Fruit fly (Drosophila melanogaster) whole organism, prepupa: ENCODE results near the gene tara.
A peak's percentile ranks its signal among the peaks of the same experiment; 100 is the strongest.

Experiments used
- CG10631 ChIP-seq: fragments of 200-800 bp; sonication (Bioruptor generic); optimal IDR thresholded peaks from 2 replicates; lab custom pipeline; 2016; ENCODE audit warnings: missing biosample characterization, missing genetic modification characterization
- CG11294 ChIP-seq: fragments of 200-800 bp; sonication (Bioruptor generic); IDR thresholded peaks from 2 replicates; pipeline ENCODE4 v1.3.6; 2022; ENCODE audit warnings: missing biosample characterization, missing genetic modification characterization
- CG11762 ChIP-seq: fragments of 200-800 bp; sonication (Bioruptor generic); optimal IDR thresholded peaks from 3 replicates; lab custom pipeline; 2016; ENCODE audit warnings: missing biosample characterization, missing genetic modification characterization; ENCODE audit not compliant: insufficient read depth
- CG15336 ChIP-seq: fragments of 200-800 bp; sonication (Bioruptor generic); IDR thresholded peaks from 2 replicates; pipeline ENCODE4 v1.3.6; 2022; ENCODE audit warnings: missing biosample characterization, missing genetic modification characterization
- CG1621 ChIP-seq: fragments of 200-800 bp; sonication (Bioruptor generic); optimal IDR thresholded peaks from 3 replicates; lab custom pipeline; 2018; ENCODE audit warnings: missing biosample characterization, mild to moderate bottlenecking, missing genetic modification characterization
- CG32006 ChIP-seq: fragments of 200-800 bp; sonication (Bioruptor generic); optimal IDR thresholded peaks from 3 replicates; lab custom pipeline; 2017; ENCODE audit warnings: missing biosample characterization, mild to moderate bottlenecking, missing genetic modification characterization
- CG34406 ChIP-seq: fragments of 200-800 bp; sonication (Bioruptor generic); optimal IDR thresholded peaks from 3 replicates; lab custom pipeline; 2016; ENCODE audit warnings: missing biosample characterization, missing genetic modification characterization
- CG3919 ChIP-seq: fragments of 200-800 bp; sonication (Bioruptor generic); optimal IDR thresholded peaks from 3 replicates; lab custom pipeline; 2016; ENCODE audit warnings: missing biosample characterization, missing genetic modification characterization
- CG4318 ChIP-seq: fragments of 200-800 bp; sonication (Bioruptor generic); optimal IDR thresholded peaks from 3 replicates; lab custom pipeline; 2017; ENCODE audit warnings: missing biosample characterization, mild to moderate bottlenecking, missing genetic modification characterization
- CG6163 ChIP-seq: fragments of 200-800 bp; sonication (Bioruptor generic); IDR thresholded peaks from 3 replicates; pipeline ENCODE4 v1.3.6; 2022; ENCODE audit warnings: missing biosample characterization, missing genetic modification characterization
- CG6276 ChIP-seq: fragments of 200-800 bp; sonication (Bioruptor generic); optimal IDR thresholded peaks from 2 replicates; lab custom pipeline; 2017; ENCODE audit warnings: missing biosample characterization, mild to moderate bottlenecking, missing genetic modification characterization
- CG6792 ChIP-seq: fragments of 200-800 bp; sonication (Bioruptor generic); optimal IDR thresholded peaks from 3 replicates; lab custom pipeline; 2016; ENCODE audit warnings: missing biosample characterization, missing genetic modification characterization
- CG6808 ChIP-seq: fragments of 200-800 bp; sonication (Bioruptor generic); optimal IDR thresholded peaks from 3 replicates; lab custom pipeline; 2017; ENCODE audit warnings: missing biosample characterization, missing genetic modification characterization, mild to moderate bottlenecking, moderate library complexity, missing genetic modification reagents
- CG6854 ChIP-seq: fragments of 200-800 bp; sonication (Bioruptor generic); optimal IDR thresholded peaks from 2 replicates; lab custom pipeline; 2017; ENCODE audit warnings: missing biosample characterization, mild to moderate bottlenecking, missing genetic modification characterization
- CG8319 ChIP-seq: fragments of 200-800 bp; sonication (Bioruptor generic); optimal IDR thresholded peaks from 3 replicates; lab custom pipeline; 2016; ENCODE audit warnings: missing biosample characterization, missing genetic modification characterization
- CG8632 ChIP-seq: fragments of 200-800 bp; sonication (Bioruptor generic); optimal IDR thresholded peaks from 3 replicates; lab custom pipeline; 2016; ENCODE audit warnings: missing biosample characterization, missing genetic modification characterization
- CG9139 ChIP-seq: fragments of 200-800 bp; sonication (Bioruptor generic); optimal IDR thresholded peaks from 3 replicates; lab custom pipeline; 2017; ENCODE audit warnings: missing biosample characterization, mild to moderate bottlenecking, missing genetic modification characterization
- Eip78C ChIP-seq: fragments of 200-800 bp; sonication (Bioruptor generic); peaks from one replicate; lab custom pipeline; 2016; ENCODE audit warnings: missing biosample characterization, missing genetic modification characterization
- Eip93F ChIP-seq: fragments of 200-800 bp; sonication (Bioruptor generic); optimal IDR thresholded peaks from 2 replicates; lab custom pipeline; 2016; ENCODE audit warnings: missing biosample characterization, mild to moderate bottlenecking, missing genetic modification characterization
- Gug ChIP-seq: fragments of 200-800 bp; sonication (Bioruptor generic); IDR thresholded peaks from 2 replicates; pipeline ENCODE4 v1.3.6; 2022; ENCODE audit warnings: missing biosample characterization, missing genetic modification characterization
- Hr38 ChIP-seq: sonication (Bioruptor generic); optimal IDR thresholded peaks from 2 replicates; lab custom pipeline; 2016; ENCODE audit warnings: missing biosample characterization, missing genetic modification characterization
- Hr39 ChIP-seq: fragments of 200-800 bp; sonication (Bioruptor generic); optimal IDR thresholded peaks from 2 replicates; lab custom pipeline; 2016; ENCODE audit warnings: missing biosample characterization, missing genetic modification characterization
- Hr4 ChIP-seq: fragments of 200-800 bp; sonication (Bioruptor generic); optimal IDR thresholded peaks from 3 replicates; lab custom pipeline; 2016; ENCODE audit warnings: missing biosample characterization, missing genetic modification characterization
- Lpt ChIP-seq: fragments of 200-800 bp; sonication (Bioruptor generic); optimal IDR thresholded peaks from 3 replicates; lab custom pipeline; 2016; ENCODE audit warnings: missing biosample characterization, missing genetic modification characterization
- Met ChIP-seq: fragments of 200-800 bp; sonication (Bioruptor generic); optimal IDR thresholded peaks from 3 replicates; lab custom pipeline; 2016; ENCODE audit warnings: missing biosample characterization, missing genetic modification characterization
- OdsH ChIP-seq: fragments of 200-800 bp; sonication (Bioruptor generic); optimal IDR thresholded peaks from 3 replicates; lab custom pipeline; 2016; ENCODE audit warnings: missing biosample characterization, missing genetic modification characterization
- Smox ChIP-seq: fragments of 200-800 bp; sonication (Bioruptor generic); optimal IDR thresholded peaks from 3 replicates; lab custom pipeline; 2016; ENCODE audit warnings: missing biosample characterization, missing genetic modification characterization
- Sox102F ChIP-seq: fragments of 200-800 bp; sonication (Bioruptor generic); optimal IDR thresholded peaks from 2 replicates; lab custom pipeline; 2016; ENCODE audit warnings: missing biosample characterization, mild to moderate bottlenecking, missing genetic modification characterization
- Sox15 ChIP-seq: fragments of 200-800 bp; sonication (Bioruptor generic); optimal IDR thresholded peaks from 3 replicates; lab custom pipeline; 2016; ENCODE audit warnings: missing biosample characterization, missing genetic modification characterization
- acj6 ChIP-seq: fragments of 200-800 bp; sonication (Bioruptor generic); optimal IDR thresholded peaks from 3 replicates; lab custom pipeline; 2016; ENCODE audit warnings: missing biosample characterization, missing genetic modification characterization
- cyc ChIP-seq: fragments of 200-800 bp; sonication (Bioruptor generic); optimal IDR thresholded peaks from 3 replicates; lab custom pipeline; 2016; ENCODE audit warnings: missing biosample characterization, missing genetic modification characterization
- dsx ChIP-seq: fragments of 200-800 bp; optimal IDR thresholded peaks from 3 replicates; lab custom pipeline; 2019; ENCODE audit warnings: missing biosample characterization, mild to moderate bottlenecking, missing genetic modification characterization, moderate library complexity; ENCODE audit not compliant: poor library complexity, severe bottlenecking
- eg ChIP-seq: fragments of 200-800 bp; sonication (Bioruptor generic); IDR thresholded peaks from 3 replicates; pipeline ENCODE4 v1.3.6; 2022; ENCODE audit warnings: missing biosample characterization, missing genetic modification characterization
- fd59A ChIP-seq: fragments of 200-800 bp; sonication (Bioruptor generic); optimal IDR thresholded peaks from 2 replicates; lab custom pipeline; 2017; ENCODE audit warnings: missing biosample characterization, mild to moderate bottlenecking, missing genetic modification characterization, missing genetic modification reagents
- fkh ChIP-seq: fragments of 200-800 bp; sonication (Bioruptor generic); optimal IDR thresholded peaks from 3 replicates; lab custom pipeline; 2017; ENCODE audit warnings: missing biosample characterization, mild to moderate bottlenecking, missing genetic modification characterization, moderate library complexity
- lz ChIP-seq: fragments of 200-800 bp; sonication (Bioruptor generic); optimal IDR thresholded peaks from 3 replicates; lab custom pipeline; 2016; ENCODE audit warnings: missing biosample characterization, missing genetic modification characterization
- net ChIP-seq: fragments of 200-800 bp; sonication (Bioruptor generic); optimal IDR thresholded peaks from 3 replicates; lab custom pipeline; 2016; ENCODE audit warnings: missing biosample characterization, missing genetic modification characterization
- pdm3 ChIP-seq: fragments of 200-800 bp; sonication (Bioruptor generic); optimal IDR thresholded peaks from 3 replicates; lab custom pipeline; 2016; ENCODE audit warnings: missing biosample characterization, missing genetic modification characterization
- salr ChIP-seq, 2 experiments: fragments of 200-800 bp; sonication (Bioruptor generic); optimal IDR thresholded peaks; 3 replicates each; lab custom pipeline; 2016 to 2018; ENCODE audit warnings: missing biosample characterization in 2 of 2, missing genetic modification characterization in 2 of 2, mild to moderate bottlenecking in 1 of 2
- spab ChIP-seq: fragments of 200-800 bp; sonication (Bioruptor generic); optimal IDR thresholded peaks from 2 replicates; lab custom pipeline; 2017; ENCODE audit warnings: missing biosample characterization, mild to moderate bottlenecking, missing genetic modification characterization, missing genetic modification reagents
- ss ChIP-seq, 2 experiments: fragments of 200-800 bp; sonication (Bioruptor generic); optimal IDR thresholded peaks; 2 replicates in 1 of 2; 3 replicates in 1 of 2; lab custom pipeline; 2017 to 2018; ENCODE audit warnings: mild to moderate bottlenecking in 2 of 2, missing biosample characterization in 2 of 2, missing genetic modification characterization in 2 of 2, moderate library complexity in 1 of 2
- svp ChIP-seq: fragments of 200-800 bp; sonication (Bioruptor generic); peaks from one replicate; lab custom pipeline; 2016; ENCODE audit warnings: missing biosample characterization, missing genetic modification characterization
- topi ChIP-seq: fragments of 200-800 bp; sonication (Bioruptor generic); optimal IDR thresholded peaks from 3 replicates; lab custom pipeline; 2016; ENCODE audit warnings: missing biosample characterization, missing genetic modification characterization
- vri ChIP-seq: fragments of 200-800 bp; sonication (Bioruptor generic); optimal IDR thresholded peaks from 3 replicates; lab custom pipeline; 2016; ENCODE audit warnings: missing biosample characterization, mild to moderate bottlenecking, missing genetic modification characterization

tara gene

DNA sequence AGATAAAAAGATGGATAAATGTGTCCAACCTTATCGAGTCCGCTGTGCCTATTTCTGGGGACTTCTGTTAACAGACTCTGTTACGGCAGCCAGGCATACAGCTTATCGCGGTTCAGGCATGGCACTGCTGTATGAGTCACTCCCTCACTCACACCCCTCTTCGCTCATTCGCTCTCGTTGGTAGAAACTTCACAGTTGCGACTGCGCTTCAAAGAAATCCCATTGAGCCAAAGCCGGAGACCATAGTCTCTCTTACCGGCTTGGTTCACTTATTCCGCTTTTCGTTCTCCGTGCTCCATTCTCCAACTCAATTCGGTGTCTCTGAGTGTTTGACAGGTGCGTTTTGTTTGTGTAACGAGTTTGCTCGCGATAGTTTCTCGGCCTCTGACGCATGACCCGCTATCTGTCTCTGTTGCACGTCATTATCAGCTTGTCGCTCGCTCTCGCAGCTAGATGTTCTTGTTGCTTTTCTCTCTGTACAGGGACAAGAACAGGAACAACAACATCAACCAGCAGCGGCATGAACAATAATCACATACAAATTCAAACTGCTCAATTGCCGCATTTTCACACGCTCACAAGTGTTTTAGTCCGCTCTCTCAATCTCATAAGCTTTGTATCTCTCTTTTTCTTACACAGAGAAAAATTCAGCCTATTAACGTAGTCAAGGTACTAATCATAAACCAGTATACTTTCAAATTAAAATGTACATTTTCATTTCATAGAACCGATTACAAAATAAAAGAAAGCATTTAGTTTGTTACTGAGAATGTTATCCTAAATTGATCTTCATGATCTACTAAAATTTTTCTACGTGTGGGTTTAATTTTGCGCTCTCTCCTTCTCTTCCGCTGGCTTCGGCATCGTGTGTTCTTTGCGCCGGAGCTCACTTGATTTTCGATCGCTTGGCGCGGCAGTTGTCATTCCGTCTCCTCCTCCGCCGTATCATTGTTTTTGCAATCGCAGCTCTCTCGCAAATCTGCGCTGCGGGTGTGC is 54.9 kb downstream of the tara start (continued):
- peak; percentile 97 for TF ChIP-seq CG4318
- TF ChIP-seq Lpt (GFP tag; lab: Kevin White, UChicago): peak; percentile 99
- TF ChIP-seq CG8632 (GFP tag; lab: Kevin White, UChicago): peak; percentile 100
- peak; percentile 99 for TF ChIP-seq Gug
- TF ChIP-seq CG6163 (GFP tag; lab: Robert Waterston, UW): peak; percentile 100
- TF ChIP-seq CG32006 (GFP tag; lab: Kevin White, UChicago): peak; percentile 99
- TF ChIP-seq lz (GFP tag; lab: Kevin White, UChicago): peak; percentile 99
- TF ChIP-seq CG3919: peak; percentile 99
- TF ChIP-seq Hr38 (GFP tag; lab: Kevin White, UChicago): peak; percentile 95
- TF ChIP-seq spab (GFP tag; lab: Kevin White, UChicago): peak; percentile 99
- peak; percentile 100 for TF ChIP-seq Met (GFP tag; lab: Kevin White, UChicago)
- TF ChIP-seq Hr4 (GFP tag; lab: Kevin White, UChicago): peak; percentile 99
- TF ChIP-seq eg (GFP tag; lab: Robert Waterston, UW): peak; percentile 100
- peak; percentile 97 for TF ChIP-seq Eip93F (GFP tag; lab: Kevin White, UChicago)
- TF ChIP-seq CG10631 (GFP tag; lab: Kevin White, UChicago): peak; percentile 100
- peak; percentile 100 for TF ChIP-seq Sox102F (GFP tag; lab: Kevin White, UChicago)
- peak; percentile 99 for TF ChIP-seq dsx (GFP tag; lab: Kevin White, UChicago)
- TF ChIP-seq, all 60 proteins: peak for 60

- no peak for TF ChIP-seq pdm3 (GFP tag; lab: Kevin White, UChicago)
- TF ChIP-seq CG1621 (tag; lab: Kevin White, UChicago): peak; percentile 28
- TF ChIP-seq Met (GFP tag; lab: Kevin White, UChicago): no peak
- no peak; the same call in 1 of the 2 replicates for TF ChIP-seq CG15336
- no peak for TF ChIP-seq CG32006 (GFP tag; lab: Kevin White, UChicago)
- TF ChIP-seq Gug: no peak
- TF ChIP-seq Hr39 (GFP tag; lab: Kevin White, UChicago): no peak
- no peak for TF ChIP-seq vri (GFP tag; lab: Kevin White, UChicago)
- TF ChIP-seq Sox102F (GFP tag; lab: Kevin White, UChicago): peak; percentile 18
- TF ChIP-seq CG9139: peak; percentile 10
- TF ChIP-seq cyc (GFP tag; lab: Kevin White, UChicago): no peak
- peak; percentile 66 for TF ChIP-seq dsx (GFP tag; lab: Kevin White, UChicago)
- no peak for TF ChIP-seq fd59A
- TF ChIP-seq CG6276 (GFP tag; lab: Kevin White, UChicago): peak; percentile 1
- no peak for TF ChIP-seq CG10631 (GFP tag; lab: Kevin White, UChicago)
- no peak for TF ChIP-seq CG8319
- no peak for TF ChIP-seq CG4318
- no peak for TF ChIP-seq OdsH
- TF ChIP-seq topi (GFP tag; lab: Kevin White, UChicago): no peak
- peak; percentile 31 to 69 for TF ChIP-seq ss (GFP tag; optimal IDR thresholded peaks at IDR 0.05; lab: Kevin White, UChicago)
- no peak for TF ChIP-seq Eip93F (GFP tag; lab: Kevin White, UChicago)
- no peak for TF ChIP-seq acj6
- no peak for TF ChIP-seq lz (GFP tag; lab: Kevin White, UChicago)
- TF ChIP-seq CG6792 (GFP tag; lab: Kevin White, UChicago): no peak
- TF ChIP-seq CG11762 (GFP tag; lab: Kevin White, UChicago): no peak
- TF ChIP-seq Smox (GFP tag; lab: Kevin White, UChicago): no peak
- peak; percentile 61; the same call in 1 of the 3 replicates for TF ChIP-seq eg (GFP tag; lab: Robert Waterston, UW)
- TF ChIP-seq svp (GFP tag; lab: Kevin White, UChicago): no peak
- TF ChIP-seq salr (GFP tag; optimal IDR thresholded peaks at IDR 0.05; lab: Kevin White, UChicago): no peak
- TF ChIP-seq Eip78C (GFP tag; lab: Kevin White, UChicago): peak; percentile 67
- TF ChIP-seq net (GFP tag; lab: Kevin White, UChicago): no peak
- no peak for TF ChIP-seq Hr4 (GFP tag; lab: Kevin White, UChicago)
- no peak for TF ChIP-seq CG11294 (GFP tag; lab: Robert Waterston, UW)
- peak; percentile 40 for TF ChIP-seq CG6808 (GFP tag; lab: Kevin White, UChicago)
- peak; percentile 24 for TF ChIP-seq spab (GFP tag; lab: Kevin White, UChicago)
- peak; percentile 12 for TF ChIP-seq fkh (GFP tag; lab: Kevin White, UChicago)
- TF ChIP-seq CG34406 (GFP tag; lab: Kevin White, UChicago): no peak
- TF ChIP-seq Hr38 (GFP tag; lab: Kevin White, UChicago): no peak
- no peak for TF ChIP-seq Sox15 (GFP tag; lab: Kevin White, UChicago)
- peak; percentile 43 for TF ChIP-seq CG6854 (GFP tag; lab: Kevin White, UChicago)
These were observed 55.7 kb downstream of the tara start for dm6 chr3R:16281033-16281680.
